Worm (Caenorhabditis elegans) whole organism, L4/young adult: ENCODE measurements around the gene csr-1.

Experiments
- W03F9.2 ChIP-seq: fragments of 150-350 bp; optimal IDR thresholded peaks from 2 replicates; lab custom pipeline; 2014; ENCODE audit warnings: missing biosample characterization, missing genetic modification characterization
- dao-5 ChIP-seq: sonication (generic microtip); optimal IDR thresholded peaks from 2 replicates; lab custom pipeline; 2016; ENCODE audit warnings: missing genotype, missing genetic modification characterization, moderate library complexity, missing compliant biosample characterization
- him-1 ChIP-seq: sonication (generic microtip); optimal IDR thresholded peaks from 2 replicates; lab custom pipeline; 2016; ENCODE audit warnings: missing genotype, missing genetic modification reagents, missing genetic modification characterization, missing compliant biosample characterization

- TF ChIP-seq him-1 (tag; lab: Kevin White, UChicago) (no peak), W03F9.2 (tag; lab: Kevin White, UChicago) (no peak), dao-5 (tag; lab: Kevin White, UChicago) (no peak)
These were observed at the start of gene csr-1 for ce11 chrIV:7956643-7957317.
